Worm (Caenorhabditis elegans) whole organism, mixed stage, embryonic: Measurements from ENCODE around the gene T22F7.1.

ENCODE experiments used
- M03D4.4 ChIP-seq: sonication (generic microtip); optimal IDR thresholded peaks from 2 replicates; lab custom pipeline; 2017; ENCODE audit warnings: mild to moderate bottlenecking, missing genetic modification characterization, missing compliant biosample characterization
- bed-3 ChIP-seq: fragments of 200-800 bp; sonication (Bioruptor generic); optimal IDR thresholded peaks from 3 replicates; lab custom pipeline; 2018; ENCODE audit warnings: mild to moderate bottlenecking, missing genetic modification characterization, moderate library complexity, missing compliant biosample characterization
- blmp-1 ChIP-seq: fragments of 150-350 bp; optimal IDR thresholded peaks from 2 replicates; lab custom pipeline; 2014; ENCODE audit warnings: missing biosample characterization, missing genetic modification characterization
- ceh-39 ChIP-seq: fragments of 150-350 bp; optimal IDR thresholded peaks from 2 replicates; lab custom pipeline; 2014; ENCODE audit warnings: missing biosample characterization, missing genetic modification characterization
- ceh-43 ChIP-seq: fragments of 200-800 bp; sonication (Bioruptor generic); optimal IDR thresholded peaks from 2 replicates; lab custom pipeline; 2018; ENCODE audit warnings: mild to moderate bottlenecking, missing genetic modification characterization, moderate library complexity, missing compliant biosample characterization
- ces-1 ChIP-seq: fragments of 150-350 bp; optimal IDR thresholded peaks from 2 replicates; lab custom pipeline; 2014; ENCODE audit warnings: missing biosample characterization, missing genetic modification reagents, missing genetic modification characterization
- drap-1 ChIP-seq: fragments of 200-800 bp; sonication (Bioruptor generic); optimal IDR thresholded peaks from 3 replicates; lab custom pipeline; 2018; ENCODE audit warnings: mild to moderate bottlenecking, missing genetic modification characterization, missing compliant biosample characterization
- elt-1 ChIP-seq: sonication (generic microtip); optimal IDR thresholded peaks from 2 replicates; lab custom pipeline; 2017; ENCODE audit warnings: missing genetic modification characterization, mild to moderate bottlenecking, missing compliant biosample characterization, antibody characterized with exemption, moderate library complexity, borderline replicate concordance; ENCODE audit not compliant: insufficient read depth
- elt-3 ChIP-seq: fragments of 150-350 bp; optimal IDR thresholded peaks from 2 replicates; lab custom pipeline; 2014; ENCODE audit warnings: missing biosample characterization, missing genetic modification characterization
- flh-1 ChIP-seq: fragments of 200-800 bp; sonication (Bioruptor generic); optimal IDR thresholded peaks from 2 replicates; lab custom pipeline; 2018; ENCODE audit warnings: mild to moderate bottlenecking, missing genetic modification characterization, moderate library complexity, missing compliant biosample characterization
- ham-2 ChIP-seq: fragments of 200-800 bp; sonication (Bioruptor generic); optimal IDR thresholded peaks from 2 replicates; lab custom pipeline; 2018; ENCODE audit warnings: mild to moderate bottlenecking, missing genetic modification characterization, missing compliant biosample characterization
- hlh-1 ChIP-seq: fragments of 150-350 bp; optimal IDR thresholded peaks from 2 replicates; lab custom pipeline; 2014; ENCODE audit warnings: missing biosample characterization, missing genetic modification reagents, missing genetic modification characterization
- lin-13 ChIP-seq: fragments of 150-350 bp; optimal IDR thresholded peaks from 2 replicates; lab custom pipeline; 2014; ENCODE audit warnings: missing biosample characterization, missing genetic modification characterization
- lsy-2 ChIP-seq: fragments of 150-350 bp; optimal IDR thresholded peaks from 2 replicates; lab custom pipeline; 2014; ENCODE audit warnings: missing biosample characterization, missing genetic modification characterization
- mab-5 ChIP-seq: fragments of 150-350 bp; optimal IDR thresholded peaks from 2 replicates; lab custom pipeline; 2014; ENCODE audit warnings: missing biosample characterization, missing genetic modification characterization
- mep-1 ChIP-seq: fragments of 150-350 bp; optimal IDR thresholded peaks from 2 replicates; lab custom pipeline; 2017; ENCODE audit warnings: missing biosample characterization, missing genetic modification reagents, missing genetic modification characterization, inconsistent platforms
- mls-2 ChIP-seq: sonication (generic microtip); optimal IDR thresholded peaks from 2 replicates; lab custom pipeline; 2016; ENCODE audit warnings: mild to moderate bottlenecking, missing genetic modification characterization, moderate library complexity, missing compliant biosample characterization
- nhr-2 ChIP-seq: fragments of 150-350 bp; optimal IDR thresholded peaks from 2 replicates; lab custom pipeline; 2014; ENCODE audit warnings: missing biosample characterization, missing genetic modification characterization
- nhr-237 ChIP-seq: fragments of 150-350 bp; optimal IDR thresholded peaks from 2 replicates; lab custom pipeline; 2014; ENCODE audit warnings: missing biosample characterization, missing genetic modification characterization
- nhr-28 ChIP-seq: fragments of 150-350 bp; optimal IDR thresholded peaks from 2 replicates; lab custom pipeline; 2014; ENCODE audit warnings: missing biosample characterization, missing genetic modification characterization
- nhr-76 ChIP-seq: sonication (generic microtip); optimal IDR thresholded peaks from 2 replicates; lab custom pipeline; 2017; ENCODE audit warnings: missing biosample characterization, missing genetic modification characterization
- pha-4 ChIP-seq: fragments of 150-350 bp; optimal IDR thresholded peaks from 2 replicates; lab custom pipeline; 2018; ENCODE audit warnings: missing biosample characterization, missing genetic modification reagents, missing genetic modification characterization
- sem-2 ChIP-seq: fragments of 200-800 bp; sonication (Bioruptor generic); optimal IDR thresholded peaks from 2 replicates; lab custom pipeline; 2018; ENCODE audit warnings: mild to moderate bottlenecking, missing genetic modification characterization, missing compliant biosample characterization
- snpc-4 ChIP-seq: fragments of 150-350 bp; optimal IDR thresholded peaks from 2 replicates; lab custom pipeline; 2014; ENCODE audit warnings: missing biosample characterization, missing genetic modification characterization
- sptf-1 ChIP-seq: sonication (generic microtip); optimal IDR thresholded peaks from 2 replicates; lab custom pipeline; 2017; ENCODE audit warnings: mild to moderate bottlenecking, missing genetic modification characterization, moderate library complexity, missing compliant biosample characterization
- tbx-8 ChIP-seq: fragments of 200-800 bp; sonication (Bioruptor generic); optimal IDR thresholded peaks from 2 replicates; lab custom pipeline; 2018; ENCODE audit warnings: mild to moderate bottlenecking, missing genetic modification characterization, moderate library complexity, missing compliant biosample characterization
- unc-120 ChIP-seq: sonication (generic microtip); optimal IDR thresholded peaks from 2 replicates; lab custom pipeline; 2017; ENCODE audit warnings: missing genetic modification characterization, missing compliant biosample characterization; ENCODE audit not compliant: poor library complexity, severe bottlenecking
- unc-39 ChIP-seq: fragments of 150-350 bp; optimal IDR thresholded peaks from 2 replicates; lab custom pipeline; 2014; ENCODE audit warnings: missing biosample characterization, missing genetic modification characterization
- unc-62 ChIP-seq: fragments of 150-350 bp; optimal IDR thresholded peaks from 2 replicates; lab custom pipeline; 2014; ENCODE audit warnings: missing biosample characterization, missing genetic modification reagents, missing genetic modification characterization
- zip-8 ChIP-seq: fragments of 150-350 bp; optimal IDR thresholded peaks from 2 replicates; lab custom pipeline; 2014; ENCODE audit warnings: missing biosample characterization, missing genetic modification characterization

The T22F7.1 gene

ce11 chrIII:558832-559231 lies 17.0 kb downstream of the T22F7.1 start:
- TF ChIP-seq pha-4 (peak; percentile 84), elt-3 (tag; lab: Kevin White, UChicago) (no peak), lsy-2 (tag; lab: Kevin White, UChicago) (peak; percentile 15), mls-2 (tag; lab: Kevin White, UChicago) (no peak), unc-120 (tag; lab: Kevin White, UChicago) (no peak), nhr-2 (peak; percentile 83), unc-39 (tag; lab: Kevin White, UChicago) (no peak), bed-3 (GFP tag; lab: Kevin White, UChicago) (no peak), hlh-1 (peak; percentile 46), ceh-43 (GFP tag; lab: Kevin White, UChicago) (no peak), mep-1 (tag; lab: Kevin White, UChicago) (peak; percentile 51), flh-1 (GFP tag; lab: Kevin White, UChicago) (no peak), snpc-4 (tag; lab: Kevin White, UChicago) (no peak), nhr-237 (tag; lab: Kevin White, UChicago) (no peak), zip-8 (tag; lab: Kevin White, UChicago) (no peak), lin-13 (no peak), drap-1 (GFP tag; lab: Kevin White, UChicago) (peak; percentile 33), elt-1 (tag; lab: Kevin White, UChicago) (peak; percentile 14), tbx-8 (GFP tag; lab: Kevin White, UChicago) (no peak), sem-2 (GFP tag; lab: Kevin White, UChicago) (no peak), nhr-28 (tag; lab: Kevin White, UChicago) (no peak), sptf-1 (tag; lab: Kevin White, UChicago) (peak; percentile 10), ceh-39 (tag; lab: Kevin White, UChicago) (peak; percentile 57), unc-62 (GFP tag; lab: Kevin White, UChicago) (peak; percentile 63), M03D4.4 (tag; lab: Kevin White, UChicago) (no peak)

DNA sequence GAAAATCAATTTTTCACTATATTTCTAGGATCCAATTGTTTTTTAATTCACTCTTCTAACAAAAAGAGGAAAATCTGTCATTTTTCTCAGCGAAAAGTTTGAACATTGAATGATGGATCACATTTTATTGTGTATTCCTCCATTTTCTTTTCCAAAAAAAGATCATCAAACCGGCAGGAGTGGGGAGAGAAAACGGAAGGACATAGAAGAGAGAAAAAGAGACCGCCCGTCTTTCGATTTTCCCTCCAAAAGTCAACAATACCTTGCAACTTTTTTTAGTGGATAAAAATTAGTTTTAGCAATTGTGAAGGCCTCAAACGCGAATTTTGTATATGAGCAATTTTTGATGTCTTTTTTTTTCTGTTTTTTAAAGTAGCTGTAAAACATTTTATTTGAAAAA lies 21.9 kb downstream of the T22F7.1 start:
- TF ChIP-seq sptf-1 (tag; lab: Kevin White, UChicago): no peak
- TF ChIP-seq unc-62 (GFP tag; lab: Kevin White, UChicago): no peak
- TF ChIP-seq nhr-76: no peak

DNA sequence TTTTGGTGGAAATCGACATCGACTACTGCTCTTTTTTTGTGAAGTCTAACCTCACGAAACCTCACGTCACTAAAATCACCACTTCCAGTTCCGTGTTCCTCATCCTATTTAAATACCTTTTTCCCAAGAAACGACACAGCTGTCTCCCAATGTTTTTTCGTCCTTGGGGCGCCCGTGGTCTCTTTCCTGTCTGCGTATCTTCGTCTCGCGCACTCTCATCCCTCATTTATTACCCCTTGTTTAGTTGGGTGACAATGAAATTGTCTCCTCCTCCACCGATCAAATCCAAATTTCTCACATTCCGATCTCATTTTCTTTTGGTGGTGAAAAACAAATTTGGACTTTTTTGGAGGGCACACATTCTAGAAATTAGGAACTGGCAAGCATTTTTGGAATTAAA lies 22.9 kb downstream of the T22F7.1 start:
- TF ChIP-seq sem-2 (GFP tag; lab: Kevin White, UChicago) (no peak), nhr-28 (tag; lab: Kevin White, UChicago) (no peak), bed-3 (GFP tag; lab: Kevin White, UChicago) (no peak), ceh-39 (tag; lab: Kevin White, UChicago) (no peak), nhr-76 (no peak)

ce11 chrIII:568815-569214 lies 26.9 kb downstream of the T22F7.1 start:
- TF ChIP-seq ham-2 (GFP tag; lab: Kevin White, UChicago): peak; percentile 3
- TF ChIP-seq elt-3 (tag; lab: Kevin White, UChicago): peak; percentile 28
- TF ChIP-seq unc-120 (tag; lab: Kevin White, UChicago): no peak
- peak; percentile 97 for TF ChIP-seq blmp-1

DNA sequence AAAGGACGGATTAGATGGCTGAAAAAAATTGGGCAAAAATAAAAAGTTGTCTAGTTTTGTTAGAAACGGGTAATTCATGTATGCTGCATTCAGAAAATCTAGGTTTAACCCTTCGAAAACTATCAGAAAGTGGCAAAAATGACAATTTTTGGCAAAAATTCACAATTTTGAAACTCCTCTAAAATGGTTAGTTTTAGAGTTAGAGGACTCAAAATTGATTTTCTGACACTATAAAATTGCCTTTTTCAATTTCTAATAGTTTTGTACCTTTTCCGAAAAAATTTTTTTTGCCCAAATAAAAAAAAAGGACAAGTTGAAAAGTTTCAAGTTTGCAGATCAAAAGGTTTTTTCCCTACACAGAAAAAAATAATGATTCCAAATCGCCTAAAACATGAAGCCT lies 34.7 kb downstream of the T22F7.1 start:
- no peak for TF ChIP-seq sem-2 (GFP tag; lab: Kevin White, UChicago)
- TF ChIP-seq tbx-8 (GFP tag; lab: Kevin White, UChicago): no peak
- TF ChIP-seq nhr-28 (tag; lab: Kevin White, UChicago): no peak
- TF ChIP-seq mab-5: no peak
- no peak for TF ChIP-seq sptf-1 (tag; lab: Kevin White, UChicago)

DNA sequence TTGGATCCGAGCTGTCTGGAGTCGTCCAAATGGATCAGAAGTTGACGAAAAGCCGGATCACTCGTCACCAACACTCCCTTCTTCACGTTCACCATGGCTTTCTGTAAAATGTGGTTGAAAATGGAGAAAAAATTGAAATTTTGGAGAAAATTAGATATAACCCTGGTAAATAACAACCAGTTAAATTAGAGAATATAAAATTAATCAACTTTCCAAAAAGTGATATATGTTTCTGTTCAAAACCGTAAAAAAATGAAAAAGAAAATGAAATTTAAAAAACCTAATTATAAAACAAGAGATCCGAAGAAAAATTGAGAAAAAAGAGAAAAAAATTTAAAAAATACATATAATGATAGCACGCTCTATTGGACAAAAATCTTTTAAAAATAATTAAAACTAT lies 35.6 kb downstream of the T22F7.1 start, which contains the start of gene gtf-2H5:
Gene gtf-2H5, minus strand, starts transcription at position 101 of the 400 bp plus-strand sequence.
- TF ChIP-seq ces-1 (GFP tag; lab: Kevin White, UChicago) (no peak), nhr-76 (no peak), ceh-39 (tag; lab: Kevin White, UChicago) (no peak), blmp-1 (no peak), sptf-1 (tag; lab: Kevin White, UChicago) (no peak), mls-2 (tag; lab: Kevin White, UChicago) (no peak), lin-13 (no peak), unc-120 (tag; lab: Kevin White, UChicago) (no peak)
